Worm (Caenorhabditis elegans) whole organism, midembryonic: Measurements from ENCODE around the gene enpl-1.

Experiments used
- cog-1 ChIP-seq: sonication (generic microtip); optimal IDR thresholded peaks from 2 replicates; lab custom pipeline; 2016; ENCODE audit warnings: missing genetic modification characterization, missing compliant biosample characterization
- ref-1 ChIP-seq: fragments of 200-800 bp; sonication (Bioruptor generic); conservative IDR thresholded peaks from 2 replicates; pipeline ENCODE4 v1.3.6; 2022; ENCODE audit warnings: missing genetic modification reagents, missing genetic modification characterization, missing compliant biosample characterization

- TF ChIP-seq cog-1 (tag; lab: Kevin White, UChicago) (no peak), ref-1 (GFP tag; lab: Robert Waterston, UW) (no peak)
These were observed 40.8 kb downstream of the enpl-1 start, which contains the start of gene mboa-4 for ce11 chrIV:11159886-11160285.
